Worm (Caenorhabditis elegans) whole organism, L3 larva: ENCODE results near the gene sec-6.

Experiments
- egl-27 ChIP-seq: sonication (generic microtip); optimal IDR thresholded peaks from 4 replicates; lab custom pipeline; 2017; ENCODE audit warnings: missing biosample characterization, missing genetic modification reagents, missing genetic modification characterization
- elt-2 ChIP-seq: sonication (generic microtip); optimal IDR thresholded peaks from 2 replicates; lab custom pipeline; 2016; ENCODE audit warnings: missing genetic modification reagents, mild to moderate bottlenecking, missing genetic modification characterization, missing compliant biosample characterization
- nhr-12 ChIP-seq: fragments of 150-350 bp; optimal IDR thresholded peaks from 2 replicates; lab custom pipeline; 2014; ENCODE audit warnings: missing biosample characterization, missing genetic modification characterization
- nhr-23 ChIP-seq: fragments of 150-350 bp; optimal IDR thresholded peaks from 2 replicates; lab custom pipeline; 2014; ENCODE audit warnings: missing biosample characterization, missing genetic modification reagents, missing genetic modification characterization
- nhr-67 ChIP-seq: fragments of 150-350 bp; optimal IDR thresholded peaks from 2 replicates; lab custom pipeline; 2014; ENCODE audit warnings: missing biosample characterization, missing genetic modification characterization

DNA sequence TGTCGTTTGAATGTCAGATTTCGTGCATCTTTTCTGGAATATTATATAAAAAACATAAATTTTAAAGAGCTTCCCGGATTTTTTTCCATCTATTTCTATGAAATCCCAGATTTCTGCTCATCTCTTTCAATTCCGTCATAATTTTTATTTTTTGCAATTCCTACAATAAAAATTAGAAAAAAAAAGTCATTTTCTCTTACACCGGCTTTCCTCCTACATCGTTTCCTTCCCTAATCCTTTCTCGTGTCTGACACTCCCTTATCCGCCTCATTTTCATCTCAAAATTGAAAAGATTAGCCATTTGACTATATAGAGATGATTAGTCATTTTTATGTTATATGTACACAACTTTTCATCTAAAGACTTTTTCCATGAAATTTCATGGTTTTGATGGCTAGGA lies 48.6 kb upstream of the sec-6 start:
- TF ChIP-seq nhr-67 (tag; lab: Kevin White, UChicago) (no peak), elt-2 (tag; lab: Kevin White, UChicago) (no peak), egl-27 (no peak), nhr-23 (tag; lab: Kevin White, UChicago) (no peak), nhr-12 (tag; lab: Kevin White, UChicago) (no peak)
